Worm (Caenorhabditis elegans) whole organism, L4 larva: ENCODE data around the gene F08F3.6.

Experiments
- ZK546.5 ChIP-seq, 2 experiments: sonication (generic microtip); optimal IDR thresholded peaks; 2 replicates each; lab custom pipeline; 2017; ENCODE audit warnings: missing biosample characterization in 2 of 2, missing genetic modification characterization in 2 of 2
- daf-19 ChIP-seq: fragments of 200-800 bp; sonication (Bioruptor generic); conservative IDR thresholded peaks from 2 replicates; pipeline ENCODE4 v1.3.6; 2022; ENCODE audit warnings: missing genetic modification characterization, missing compliant biosample characterization
- daf-8 ChIP-seq: fragments of 200-800 bp; sonication (Bioruptor generic); IDR thresholded peaks from 2 replicates; pipeline ENCODE4 v1.3.6; 2022; ENCODE audit warnings: missing genetic modification characterization, missing compliant biosample characterization
- nhr-76 ChIP-seq: fragments of 150-350 bp; optimal IDR thresholded peaks from 2 replicates; lab custom pipeline; 2014; ENCODE audit warnings: missing biosample characterization, missing genetic modification characterization
- pha-4 ChIP-seq, 2 experiments: fragments of 150-350 bp in 1 of 2; fragments of 200-800 bp in 1 of 2; sonication (Bioruptor generic) in 1 of 2; IDR thresholded peaks in 1 of 2; optimal IDR thresholded peaks in 1 of 2; 2 replicates each; pipeline versions ENCODE4 v1.3.6 to Lab custom; 2014 to 2022; ENCODE audit warnings: missing genetic modification characterization in 2 of 2, missing genetic modification reagents in 2 of 2, missing biosample characterization in 1 of 2, missing compliant biosample characterization in 1 of 2
- sdz-12 ChIP-seq: fragments of 200-800 bp; sonication (Bioruptor generic); optimal IDR thresholded peaks from 2 replicates; lab custom pipeline; 2018; ENCODE audit warnings: mild to moderate bottlenecking, missing genetic modification characterization, missing compliant biosample characterization
- skn-1 ChIP-seq: fragments of 150-350 bp; optimal IDR thresholded peaks from 2 replicates; lab custom pipeline; 2014; ENCODE audit warnings: missing biosample characterization, missing genetic modification characterization
- unc-39 ChIP-seq: sonication (generic microtip); optimal IDR thresholded peaks from 2 replicates; lab custom pipeline; 2017; ENCODE audit warnings: missing biosample characterization, missing genetic modification characterization
- zip-2 ChIP-seq: fragments of 150-350 bp; optimal IDR thresholded peaks from 2 replicates; lab custom pipeline; 2014; ENCODE audit warnings: missing biosample characterization, missing genetic modification characterization
- ztf-11 ChIP-seq: fragments of 150-350 bp; optimal IDR thresholded peaks from 2 replicates; lab custom pipeline; 2014; ENCODE audit warnings: missing biosample characterization, missing genetic modification characterization

ce11 chrV:5368792-5369191 is 51.1 kb downstream of the F08F3.6 start, which contains the start of gene T09D3.9:
- no peak for TF ChIP-seq daf-19
- no peak for TF ChIP-seq daf-8 (GFP tag; lab: Robert Waterston, UW)
- TF ChIP-seq nhr-76 (tag; lab: Kevin White, UChicago): no peak
- TF ChIP-seq ztf-11 (tag; lab: Kevin White, UChicago): no peak
- no peak for TF ChIP-seq zip-2
- no peak for TF ChIP-seq ZK546.5 (tag; optimal IDR thresholded peaks at IDR 0.05; lab: Kevin White, UChicago)
- TF ChIP-seq skn-1 (tag; lab: Kevin White, UChicago): no peak
- no peak for TF ChIP-seq pha-4 (GFP tag; IDR thresholded peaks at IDR 0.05; lab: Robert Waterston, UW)
- TF ChIP-seq pha-4 (tag; optimal IDR thresholded peaks at IDR 0.05; lab: Kevin White, UChicago): no peak
- TF ChIP-seq unc-39 (tag; lab: Kevin White, UChicago): no peak
- TF ChIP-seq sdz-12 (GFP tag; lab: Kevin White, UChicago): no peak
